Fruit fly (Drosophila melanogaster): ENCODE data around the gene MFS3.

Gene MFS3

dm6 chr2L:1150554-1150953 lies 7.6 kb downstream of the MFS3 start, which contains the start of the genes Tfb4 and Vps29:
Gene Tfb4 (minus strand): TSS chr2L:1150677.
Gene Vps29 (plus strand): TSS chr2L:1150766.
- TF ChIP-seq CTCF (optimal IDR thresholded peaks at IDR 0.05) = no peak

- TF ChIP-seq CG8478 (optimal IDR thresholded peaks at IDR 0.05) = no peak
- no peak for TF ChIP-seq CTCF (optimal IDR thresholded peaks at IDR 0.05)
These were observed 9.7 kb downstream of the MFS3 start for dm6 chr2L:1152693-1153092.

- TF ChIP-seq CG8478 (optimal IDR thresholded peaks at IDR 0.05) (no peak), CTCF (optimal IDR thresholded peaks at IDR 0.05) (no peak)
These were observed 13.7 kb downstream of the MFS3 start for dm6 chr2L:1156592-1157249.

dm6 chr2L:1157357-1157678 lies 14.3 kb downstream of the MFS3 start:
- TF ChIP-seq CG8478 (optimal IDR thresholded peaks at IDR 0.05) = no peak
- no peak for TF ChIP-seq CTCF (optimal IDR thresholded peaks at IDR 0.05)

- TF ChIP-seq CG8478 (optimal IDR thresholded peaks at IDR 0.05) = no peak
These were observed 14.9 kb downstream of the MFS3 start, which contains the start of gene capt for dm6 chr2L:1157679-1158518. Gene capt (minus strand): TSS chr2L:1158262.

DNA sequence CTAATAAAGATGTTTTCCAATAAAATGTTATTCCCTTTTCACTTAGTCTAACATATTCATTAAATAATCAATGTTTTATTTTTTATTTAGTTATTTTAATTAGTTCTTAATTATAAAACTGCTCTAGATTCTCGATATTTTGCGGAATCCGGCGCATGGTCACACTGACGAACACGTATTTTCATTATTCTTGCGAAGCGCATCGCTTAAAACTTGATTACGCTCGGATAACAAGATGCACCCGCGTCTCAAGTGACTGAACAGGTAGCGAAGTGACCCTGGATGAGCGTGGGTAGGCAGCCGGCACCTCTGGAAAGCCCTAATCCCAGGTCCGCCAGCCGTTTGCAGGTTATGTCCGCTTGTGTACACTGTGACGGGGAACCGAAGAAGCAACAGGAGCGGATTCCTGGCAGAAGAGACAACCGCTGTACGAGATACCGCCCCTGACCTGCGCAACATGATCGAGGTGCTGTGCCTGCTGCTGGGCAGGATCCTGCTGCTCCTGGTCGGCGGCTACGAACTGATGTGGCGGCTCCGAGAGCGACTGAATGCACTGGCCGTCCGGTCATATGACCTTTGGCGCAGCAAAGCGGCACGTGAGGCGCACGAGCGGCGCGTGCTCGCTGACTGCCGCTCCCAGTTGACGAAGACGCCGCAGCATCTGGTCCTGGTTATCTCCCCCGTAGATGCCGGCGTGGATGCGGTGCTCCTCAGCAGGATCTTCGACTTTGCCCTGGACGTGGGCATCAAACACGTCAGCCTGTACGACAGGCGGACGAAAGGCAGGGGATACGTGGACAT lies 15.7 kb downstream of the MFS3 start, which contains the start of gene Tango14:
Tango14 (plus strand) TSS at position 143 of the 801 bp plus-strand sequence.
- TF ChIP-seq CTCF (optimal IDR thresholded peaks at IDR 0.05) (no peak), CG8478 (optimal IDR thresholded peaks at IDR 0.05) (no peak)

dm6 chr2L:1163538-1164143 lies 20.6 kb downstream of the MFS3 start, which contains the start of gene CG5080:
Gene CG5080 (minus strand): TSS chr2L:1163886.
- no peak for TF ChIP-seq CG8478 (optimal IDR thresholded peaks at IDR 0.05)
- TF ChIP-seq CTCF (optimal IDR thresholded peaks at IDR 0.05) = no peak

dm6 chr2L:1164294-1164693 lies 21.3 kb downstream of the MFS3 start, which contains the start of gene IntS14:
Gene IntS14 (plus strand): TSS chr2L:1164443.
- no peak for TF ChIP-seq CTCF (optimal IDR thresholded peaks at IDR 0.05)

DNA sequence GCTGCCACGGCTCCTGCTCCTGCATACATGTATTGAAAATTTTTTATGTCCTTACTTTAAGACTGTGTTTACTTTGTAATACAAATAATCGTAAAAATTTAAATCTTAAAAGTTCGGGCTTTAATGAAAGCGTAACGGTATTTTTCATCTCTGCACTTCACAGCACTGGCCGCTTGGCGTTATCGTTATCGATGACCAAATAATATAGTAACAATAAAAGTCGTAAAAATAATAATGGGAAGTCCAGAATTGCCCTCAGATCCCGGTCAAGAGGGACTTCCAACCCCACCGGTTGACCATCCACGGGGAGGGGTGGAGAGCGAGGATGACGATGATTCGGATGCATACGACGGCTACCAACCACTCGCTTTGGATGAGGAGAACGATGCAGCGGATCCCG lies 23.3 kb downstream of the MFS3 start, which contains the start of gene CG14341:
CG14341 (plus strand) TSS at position 181 of the 400 bp plus-strand sequence.
- no peak for TF ChIP-seq CG8478 (optimal IDR thresholded peaks at IDR 0.05)
- no peak for TF ChIP-seq CTCF (optimal IDR thresholded peaks at IDR 0.05)

- no peak for TF ChIP-seq CTCF (optimal IDR thresholded peaks at IDR 0.05)
- no peak for TF ChIP-seq CG8478 (optimal IDR thresholded peaks at IDR 0.05)
These were observed 26.9 kb downstream of the MFS3 start, which contains the start of the genes CG31922 and Plap for dm6 chr2L:1169867-1170415. Gene CG31922 (plus strand): TSS chr2L:1170181. Gene Plap (minus strand): TSS chr2L:1170365.

DNA sequence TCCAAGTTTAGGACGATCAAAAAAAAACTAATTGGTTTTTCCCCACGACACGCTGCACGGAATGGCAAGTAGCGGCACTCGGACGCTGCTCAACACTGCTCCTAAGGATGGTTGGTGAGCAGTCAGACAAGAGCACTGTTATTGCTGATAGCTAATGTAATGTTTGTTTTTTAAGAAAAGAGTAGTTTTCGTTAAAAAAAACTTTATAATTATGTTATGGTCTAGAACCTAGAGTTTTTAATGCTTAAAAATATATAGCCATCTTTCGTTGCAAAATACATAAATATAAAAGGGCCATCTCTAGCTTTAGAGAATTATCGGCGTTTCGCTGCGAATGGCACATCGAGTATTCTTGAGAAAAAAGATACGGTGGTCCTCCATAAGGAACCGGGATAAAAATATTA lies 29.7 kb downstream of the MFS3 start, which contains the start of the genes Charon and CG4887:
Charon (minus strand) TSS at position 102 of the 404 bp plus-strand sequence.
CG4887 (plus strand) TSS at position 306 of the 404 bp plus-strand sequence.
- no peak for TF ChIP-seq CTCF (optimal IDR thresholded peaks at IDR 0.05)
- TF ChIP-seq CG8478 (optimal IDR thresholded peaks at IDR 0.05) = no peak

- no peak for TF ChIP-seq CG8478 (optimal IDR thresholded peaks at IDR 0.05)
- TF ChIP-seq CTCF (optimal IDR thresholded peaks at IDR 0.05) = no peak
These were observed 34.5 kb downstream of the MFS3 start, which contains the start of gene CG4896 for dm6 chr2L:1177522-1177921. Gene CG4896 (plus strand): TSS chr2L:1177690.

dm6 chr2L:1183799-1184198 lies 40.8 kb downstream of the MFS3 start, which contains the start of the genes CG5126 and Tgt:
Gene CG5126 (minus strand): TSS chr2L:1184020.
Gene Tgt (plus strand): TSS chr2L:1184065.
- TF ChIP-seq CTCF (optimal IDR thresholded peaks at IDR 0.05) (peak; percentile 68 to 83), CG8478 (optimal IDR thresholded peaks at IDR 0.05) (no peak)
